Fruit fly (Drosophila melanogaster): Measurements from ENCODE around the gene CG7968.
A peak's percentile ranks its signal among the peaks of the same experiment; 100 is the strongest.

Gene CG7968

dm6 chr2L:13804561-13805067, 44.6 kb upstream of the CG7968 start:
- TF ChIP-seq pnt (GFP tag; optimal IDR thresholded peaks at IDR 0.05) (no peak), CG17385 (GFP tag; optimal IDR thresholded peaks at IDR 0.05) (no peak), Nf-YC (tag; optimal IDR thresholded peaks at IDR 0.05) (no peak), gem (tag; optimal IDR thresholded peaks at IDR 0.05) (no peak), dpn (GFP tag; optimal IDR thresholded peaks at IDR 0.05) (no peak), CG6683 (GFP tag; optimal IDR thresholded peaks at IDR 0.05) (no peak), Mad (GFP tag; optimal IDR thresholded peaks at IDR 0.05) (no peak), ems (GFP tag; optimal IDR thresholded peaks at IDR 0.05) (no peak), Drgx (GFP tag; IDR thresholded peaks at IDR 0.05) (no peak), CG6765 (GFP tag; optimal IDR thresholded peaks at IDR 0.05) (no peak), CG17186 (GFP tag; optimal IDR thresholded peaks at IDR 0.05) (no peak), Hand (GFP tag; optimal IDR thresholded peaks at IDR 0.05) (no peak), pfk (GFP tag; optimal IDR thresholded peaks at IDR 0.05) (no peak), CG4360 (GFP tag; IDR thresholded peaks at IDR 0.05) (no peak), so (GFP tag; IDR thresholded peaks at IDR 0.05) (no peak), Chrac-16 (GFP tag; optimal IDR thresholded peaks at IDR 0.05) (no peak), CG6654 (GFP tag; optimal IDR thresholded peaks at IDR 0.05) (no peak), Abd-B (GFP tag; optimal IDR thresholded peaks at IDR 0.05) (no peak), wdn (GFP tag; IDR thresholded peaks at IDR 0.05) (no peak), MBD-R2 (GFP tag; IDR thresholded peaks at IDR 0.05) (no peak), bcd (GFP tag; optimal IDR thresholded peaks at IDR 0.05) (no peak), MTF-1 (GFP tag; optimal IDR thresholded peaks at IDR 0.05; ENCODE audit: borderline replicate concordance) (no peak), pan (optimal IDR thresholded peaks at IDR 0.05) (no peak), pan (GFP tag; optimal IDR thresholded peaks at IDR 0.05 in 1 of 2, IDR thresholded peaks at IDR 0.05 in 1 of 2) (no peak), Fer3 (tag; optimal IDR thresholded peaks at IDR 0.05) (no peak), sr (GFP tag; IDR thresholded peaks at IDR 0.05) (no peak), Dbx (GFP tag; IDR thresholded peaks at IDR 0.05) (no peak), ham (GFP tag; IDR thresholded peaks at IDR 0.05) (no peak), schlank (tag; optimal IDR thresholded peaks at IDR 0.05) (no peak), nau (GFP tag; optimal IDR thresholded peaks at IDR 0.05) (no peak), crol (GFP tag; IDR thresholded peaks at IDR 0.05) (peak; percentile 20; the same call in 1 of the 2 replicates), nerfin-2 (GFP tag; IDR thresholded peaks at IDR 0.05; ENCODE audit: partially characterized antibody) (no peak), Pdp1 (GFP tag; optimal IDR thresholded peaks at IDR 0.05) (peak in 1 of 2 experiments; percentile 56), CG30020 (tag; optimal IDR thresholded peaks at IDR 0.05) (no peak), croc (GFP tag; conservative IDR thresholded peaks at IDR 0.05) (no peak), CG10147 (GFP tag; optimal IDR thresholded peaks at IDR 0.05) (no peak), sqz (GFP tag; optimal IDR thresholded peaks at IDR 0.05) (peak; percentile 50), eyg (GFP tag; optimal IDR thresholded peaks at IDR 0.05) (no peak), zf30C (GFP tag; optimal IDR thresholded peaks at IDR 0.05) (no peak), chinmo (GFP tag; IDR thresholded peaks at IDR 0.05; ENCODE audit: partially characterized antibody) (peak; percentile 71; the same call in 2 of the 4 replicates), CG34224 (GFP tag; IDR thresholded peaks at IDR 0.05; ENCODE audit: partially characterized antibody) (no peak), fru (optimal IDR thresholded peaks at IDR 0.05) (no peak), Hsf (GFP tag; optimal IDR thresholded peaks at IDR 0.05) (no peak), wek (GFP tag; optimal IDR thresholded peaks at IDR 0.05) (no peak), dmrt99B (tag; optimal IDR thresholded peaks at IDR 0.05) (no peak), oc (tag; optimal IDR thresholded peaks at IDR 0.05) (no peak), CG3407 (GFP tag; optimal IDR thresholded peaks at IDR 0.05) (no peak), CG3726 (GFP tag; IDR thresholded peaks at IDR 0.05) (no peak), Neu2 (GFP tag; optimal IDR thresholded peaks at IDR 0.05; ENCODE audit: borderline replicate concordance) (no peak), salm (tag; optimal IDR thresholded peaks at IDR 0.05) (no peak), Antp (GFP tag; optimal IDR thresholded peaks at IDR 0.05) (no peak)
